Fruit fly (Drosophila melanogaster): ENCODE results near the gene Apc.

Apc gene

DNA sequence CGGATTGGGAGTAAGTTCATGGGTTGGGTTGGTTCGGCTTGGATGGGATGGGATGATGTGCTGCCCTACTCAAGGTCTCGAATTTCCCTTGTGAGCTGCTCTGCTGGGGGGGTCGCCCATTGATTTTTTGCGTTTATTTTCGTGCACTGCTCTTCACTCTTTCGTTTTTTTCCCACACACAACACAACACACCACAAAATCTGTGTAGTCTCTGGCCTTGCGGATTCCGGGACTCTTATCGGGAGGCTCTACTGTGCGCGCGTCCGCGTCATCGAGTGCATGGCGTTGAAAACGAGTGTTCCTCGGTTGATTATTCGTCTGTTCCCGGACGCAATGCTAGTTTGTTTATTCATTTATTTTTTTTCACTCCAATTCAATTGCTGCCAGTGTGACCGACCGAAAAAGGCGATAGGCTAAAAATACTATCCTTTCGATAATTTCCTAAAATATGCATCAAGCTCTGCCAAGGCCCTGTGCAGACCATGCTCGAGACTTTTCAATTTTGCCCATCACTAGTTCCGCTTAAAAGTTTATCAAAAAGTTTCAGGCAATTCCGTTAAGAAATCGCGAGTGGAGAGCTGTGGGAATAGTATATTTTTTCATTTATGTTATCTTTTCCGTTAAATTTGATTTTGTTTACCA, 12.8 kb downstream of the Apc start, which contains the start of gene WASp (continued):
- TF ChIP-seq bab2 (GFP tag; optimal IDR thresholded peaks at IDR 0.05) (peak; percentile 68), fru (optimal IDR thresholded peaks at IDR 0.05) (no peak), CG5245 (GFP tag; optimal IDR thresholded peaks at IDR 0.05) (peak; percentile 20), CG3065 (GFP tag; optimal IDR thresholded peaks at IDR 0.05) (peak; percentile 63), CG8089 (GFP tag; optimal IDR thresholded peaks at IDR 0.05) (peak; percentile 69), ERR (GFP tag; optimal IDR thresholded peaks at IDR 0.05) (peak; percentile 67), Chrac-16 (GFP tag; optimal IDR thresholded peaks at IDR 0.05) (no peak), cato (GFP tag; optimal IDR thresholded peaks at IDR 0.05; ENCODE audit: borderline replicate concordance) (peak; percentile 56), Rfx (GFP tag; IDR thresholded peaks at IDR 0.05) (peak; percentile 86), CG13287 (GFP tag; IDR thresholded peaks at IDR 0.05; ENCODE audit: partially characterized antibody) (peak; percentile 72), ato (GFP tag; IDR thresholded peaks at IDR 0.05; ENCODE audit: partially characterized antibody) (peak; percentile 42; the same call in 1 of the 2 replicates), onecut (GFP tag; IDR thresholded peaks at IDR 0.05) (peak; percentile 78), gsb-n (tag; optimal IDR thresholded peaks at IDR 0.05) (no peak), CG32767 (GFP tag; IDR thresholded peaks at IDR 0.05) (0 out of 2 replicates have a peak, but pooled peaks have one; percentile 27), CG15011 (GFP tag; optimal IDR thresholded peaks at IDR 0.05) (peak; percentile 32), CoRest (tag; optimal IDR thresholded peaks at IDR 0.05) (peak; percentile 85), rib (GFP tag; IDR thresholded peaks at IDR 0.05) (0 out of 2 replicates have a peak, but pooled peaks have one; percentile 24), Opbp (GFP tag; IDR thresholded peaks at IDR 0.05; ENCODE audit: partially characterized antibody) (peak; percentile 75; the same call in 2 of the 3 replicates), CG1647 (GFP tag; optimal IDR thresholded peaks at IDR 0.05) (peak; percentile 70), CG30403 (GFP tag; optimal IDR thresholded peaks at IDR 0.05) (peak; percentile 59), zfh2 (GFP tag; optimal IDR thresholded peaks at IDR 0.05) (peak; percentile 75), CG34376 (GFP tag; optimal IDR thresholded peaks at IDR 0.05) (peak; percentile 40), bcd (GFP tag; optimal IDR thresholded peaks at IDR 0.05) (peak; percentile 80), CG2116 (GFP tag; optimal IDR thresholded peaks at IDR 0.05) (peak; percentile 86), fd64A (GFP tag; optimal IDR thresholded peaks at IDR 0.05) (no peak), PHDP (tag; optimal IDR thresholded peaks at IDR 0.05) (no peak), CG13624 (GFP tag; optimal IDR thresholded peaks at IDR 0.05) (peak; percentile 85), CG3847 (GFP tag; IDR thresholded peaks at IDR 0.05) (peak; percentile 69), Gug (GFP tag; IDR thresholded peaks at IDR 0.05) (peak; percentile 28; the same call in 1 of the 4 replicates), CG7372 (GFP tag; IDR thresholded peaks at IDR 0.05) (peak; percentile 31; the same call in 1 of the 2 replicates), pho (GFP tag; optimal IDR thresholded peaks at IDR 0.05) (peak; percentile 83), Usf (GFP tag; optimal IDR thresholded peaks at IDR 0.05) (peak; percentile 4), prd (optimal IDR thresholded peaks at IDR 0.05) (no peak), prd (GFP tag; IDR thresholded peaks at IDR 0.05) (peak; percentile 46; the same call in 1 of the 3 replicates), Ssrp (tag; optimal IDR thresholded peaks at IDR 0.05) (peak; percentile 33), abd-A (tag; optimal IDR thresholded peaks at IDR 0.05) (no peak), CG4328 (GFP tag; optimal IDR thresholded peaks at IDR 0.05) (peak; percentile 70), CG10431 (GFP tag; optimal IDR thresholded peaks at IDR 0.05) (no peak), lov (optimal IDR thresholded peaks at IDR 0.05) (no peak), lov (GFP tag; IDR thresholded peaks at IDR 0.05) (peak; percentile 83; the same call in 2 of the 3 replicates), CG1529 (GFP tag; optimal IDR thresholded peaks at IDR 0.05) (no peak), grn (GFP tag; optimal IDR thresholded peaks at IDR 0.05) (no peak), CG4282 (GFP tag; optimal IDR thresholded peaks at IDR 0.05) (peak; percentile 56), p53 (GFP tag; optimal IDR thresholded peaks at IDR 0.05) (peak; percentile 57), Meics (GFP tag; optimal IDR thresholded peaks at IDR 0.05) (peak; percentile 78), CG17912 (GFP tag; optimal IDR thresholded peaks at IDR 0.05) (peak; percentile 78), hbn (GFP tag; IDR thresholded peaks at IDR 0.05; ENCODE audit: partially characterized antibody) (no peak), insv (GFP tag; optimal IDR thresholded peaks at IDR 0.05) (peak in 1 of 2 experiments; percentile 62), CG6791 (GFP tag; IDR thresholded peaks at IDR 0.05; ENCODE audit: partially characterized antibody) (peak; percentile 55; the same call in 2 of the 3 replicates), unc-4 (GFP tag; IDR thresholded peaks at IDR 0.05; ENCODE audit: partially characterized antibody) (peak; percentile 63)
